Worm (Caenorhabditis elegans): Measurements from ENCODE around the gene clec-2.

DNA sequence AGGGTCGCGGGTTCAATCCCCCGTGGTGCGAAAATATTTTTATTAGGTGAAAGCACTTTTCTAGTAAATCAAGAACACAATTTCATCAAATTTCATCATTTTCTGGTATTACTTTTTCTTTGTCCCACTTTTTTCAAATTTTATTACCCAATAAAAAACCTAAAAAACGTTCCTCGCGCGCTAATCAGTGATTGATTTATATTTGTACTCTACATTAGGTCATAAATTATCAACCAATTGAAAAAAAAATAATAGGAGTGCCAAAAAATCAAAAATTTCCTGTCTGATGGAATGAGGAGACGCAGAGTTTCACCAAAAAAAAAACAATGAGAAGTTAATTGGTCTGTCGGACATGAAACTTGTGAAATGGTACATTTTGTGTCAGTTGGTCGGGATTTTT lies 1.4 kb upstream of the clec-2 start:
- TF ChIP-seq him-1 (tag; optimal IDR thresholded peaks at IDR 0.05) (no peak), dao-5 (tag; optimal IDR thresholded peaks at IDR 0.05) (no peak), W03F9.2 (tag; optimal IDR thresholded peaks at IDR 0.05) (no peak)
